ENCODE assay signal across 5 fruit fly cellular contexts in the genomic region with DNA sequence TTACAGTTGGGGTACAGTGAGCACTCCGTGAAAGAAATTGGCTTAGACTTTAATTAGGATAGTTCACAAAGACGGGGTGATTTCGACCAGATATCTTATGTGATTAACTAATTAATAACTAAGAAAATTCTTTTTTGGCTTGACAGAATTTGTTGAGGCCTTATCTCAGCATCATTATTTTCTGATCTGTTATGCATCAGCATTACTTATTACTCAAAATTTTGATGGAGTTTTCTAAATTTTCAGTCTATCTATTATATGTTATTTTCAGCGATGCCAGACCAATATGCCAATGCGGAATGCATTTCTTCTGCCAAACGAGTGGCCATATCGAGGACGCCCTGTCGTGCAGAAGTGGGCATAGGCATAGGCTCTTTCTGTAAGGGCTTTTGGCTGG.
TF ChIP-seq lines count a peak whose summit lies in the region.

No protein-coding gene starts in this region.

- TF ChIP-seq CTCF in whole organism, embryonic (GFP tag; optimal IDR thresholded peaks at IDR 0.05; lab: Kevin White, UChicago) = no peak

TF ChIP-seq in whole organism, adult, 20 proteins besides CTCF, POLR2A, EP300 and RAD21 (continues in another document):
- TF ChIP-seq Clk (GFP tag; optimal IDR thresholded peaks at IDR 0.05; lab: Kevin White, UChicago) (no peak), Hr96 (GFP tag; optimal IDR thresholded peaks at IDR 0.05; lab: Kevin White, UChicago) (no peak), CG12768 (GFP tag; optimal IDR thresholded peaks at IDR 0.05; lab: Kevin White, UChicago) (no peak), CG7045 (GFP tag; optimal IDR thresholded peaks at IDR 0.05; lab: Kevin White, UChicago) (no peak), CG7101 (tag; optimal IDR thresholded peaks at IDR 0.05; lab: Kevin White, UChicago) (no peak), CG14711 (tag; optimal IDR thresholded peaks at IDR 0.05; lab: Kevin White, UChicago) (no peak), CG5204 (GFP tag; optimal IDR thresholded peaks at IDR 0.05; lab: Kevin White, UChicago) (peak; percentile 21), pad (GFP tag; optimal IDR thresholded peaks at IDR 0.05; lab: Kevin White, UChicago) (no peak), kay (GFP tag; lab: Kevin White, UChicago; ENCODE audit: borderline replicate concordance) (no peak), CG33017 (tag; optimal IDR thresholded peaks at IDR 0.05; lab: Kevin White, UChicago) (peak; percentile 24), tj (GFP tag; optimal IDR thresholded peaks at IDR 0.05; lab: Kevin White, UChicago) (no peak), Crg-1 (GFP tag; optimal IDR thresholded peaks at IDR 0.05; lab: Kevin White, UChicago) (no peak), cic (GFP tag; optimal IDR thresholded peaks at IDR 0.05; lab: Kevin White, UChicago) (no peak), CG11617 (GFP tag; optimal IDR thresholded peaks at IDR 0.05; lab: Kevin White, UChicago) (peak; percentile 24), bab1 (GFP tag; optimal IDR thresholded peaks at IDR 0.05; lab: Kevin White, UChicago) (no peak), toe (GFP tag; optimal IDR thresholded peaks at IDR 0.05; lab: Kevin White, UChicago) (peak; percentile 6), cnc (optimal IDR thresholded peaks at IDR 0.05; lab: Kevin White, UChicago) (no peak), CG1620 (GFP tag; optimal IDR thresholded peaks at IDR 0.05; lab: Kevin White, UChicago) (no peak)

TF ChIP-seq in whole organism, embryonic, 481 proteins besides CTCF, POLR2A, EP300 and RAD21 (continues in another document):
- TF ChIP-seq nmo (GFP tag; optimal IDR thresholded peaks at IDR 0.05; lab: Kevin White, UChicago) (peak; percentile 26), klu (GFP tag; IDR thresholded peaks at IDR 0.05; lab: Robert Waterston, UW) (no peak), Doc3 (GFP tag; IDR thresholded peaks at IDR 0.05; lab: Robert Waterston, UW; ENCODE audit: partially characterized antibody) (no peak), CG33213 (GFP tag; optimal IDR thresholded peaks at IDR 0.05; lab: Kevin White, UChicago) (no peak), nom (GFP tag; optimal IDR thresholded peaks at IDR 0.05; lab: Kevin White, UChicago) (peak; percentile 25), CG11398 (GFP tag; optimal IDR thresholded peaks at IDR 0.05; lab: Kevin White, UChicago) (no peak), tup (GFP tag; optimal IDR thresholded peaks at IDR 0.05; lab: Kevin White, UChicago) (no peak), CG10462 (GFP tag; optimal IDR thresholded peaks at IDR 0.05; lab: Kevin White, UChicago) (no peak), CG8359 (GFP tag; optimal IDR thresholded peaks at IDR 0.05; lab: Kevin White, UChicago; ENCODE audit: borderline replicate concordance) (no peak), cad (GFP tag; optimal IDR thresholded peaks at IDR 0.05; lab: Kevin White, UChicago) (no peak), CG10959 (GFP tag; IDR thresholded peaks at IDR 0.05; lab: Robert Waterston, UW) (no peak), CG15269 (tag; optimal IDR thresholded peaks at IDR 0.05; lab: Kevin White, UChicago) (no peak), nau (GFP tag; optimal IDR thresholded peaks at IDR 0.05; lab: Kevin White, UChicago) (no peak), CG4820 (GFP tag; optimal IDR thresholded peaks at IDR 0.05; lab: Kevin White, UChicago) (peak; percentile 9), CG4707 (GFP tag; optimal IDR thresholded peaks at IDR 0.05; lab: Kevin White, UChicago) (no peak), Blimp-1 (GFP tag; optimal IDR thresholded peaks at IDR 0.05; lab: Kevin White, UChicago) (peak; percentile 18), fu2 (GFP tag; optimal IDR thresholded peaks at IDR 0.05; lab: Kevin White, UChicago) (no peak), Dip2 (GFP tag; IDR thresholded peaks at IDR 0.05; lab: Robert Waterston, UW) (no peak)

TF ChIP-seq in whole organism, prepupa, 60 proteins besides CTCF, POLR2A, EP300 and RAD21 (continues in another document):
- TF ChIP-seq topi (GFP tag; optimal IDR thresholded peaks at IDR 0.05; lab: Kevin White, UChicago) (peak; percentile 77), CG7368 (GFP tag; optimal IDR thresholded peaks at IDR 0.05; lab: Kevin White, UChicago) (peak; percentile 73), CG8632 (GFP tag; optimal IDR thresholded peaks at IDR 0.05; lab: Kevin White, UChicago) (peak; percentile 82), CG3032 (tag; optimal IDR thresholded peaks at IDR 0.05; lab: Kevin White, UChicago) (peak; percentile 83), Hr4 (GFP tag; optimal IDR thresholded peaks at IDR 0.05; lab: Kevin White, UChicago) (peak; percentile 93), CG6163 (GFP tag; IDR thresholded peaks at IDR 0.05; lab: Robert Waterston, UW) (peak; percentile 32; the same call in 1 of the 3 replicates), Hr38 (GFP tag; optimal IDR thresholded peaks at IDR 0.05; lab: Kevin White, UChicago) (no peak), CG31627 (GFP tag; optimal IDR thresholded peaks at IDR 0.05; lab: Kevin White, UChicago) (peak; percentile 76), CG3919 (GFP tag; optimal IDR thresholded peaks at IDR 0.05; lab: Kevin White, UChicago) (peak; percentile 87), Sox15 (GFP tag; optimal IDR thresholded peaks at IDR 0.05; lab: Kevin White, UChicago) (peak; percentile 69), CG10631 (GFP tag; optimal IDR thresholded peaks at IDR 0.05; lab: Kevin White, UChicago) (peak; percentile 93), fd85E (GFP tag; optimal IDR thresholded peaks at IDR 0.05; lab: Kevin White, UChicago) (peak; percentile 27), CG9139 (GFP tag; optimal IDR thresholded peaks at IDR 0.05; lab: Kevin White, UChicago) (peak; percentile 63), eg (GFP tag; IDR thresholded peaks at IDR 0.05; lab: Robert Waterston, UW) (peak; percentile 76; the same call in 2 of the 3 replicates), Met (GFP tag; optimal IDR thresholded peaks at IDR 0.05; lab: Kevin White, UChicago) (peak; percentile 80), cyc (GFP tag; optimal IDR thresholded peaks at IDR 0.05; lab: Kevin White, UChicago) (peak; percentile 69), spab (GFP tag; optimal IDR thresholded peaks at IDR 0.05; lab: Kevin White, UChicago) (peak; percentile 87), Lpt (GFP tag; optimal IDR thresholded peaks at IDR 0.05; lab: Kevin White, UChicago) (peak; percentile 67)

TF ChIP-seq in whole organism, pupa, 21 proteins besides CTCF, POLR2A, EP300 and RAD21 (continues in another document):
- TF ChIP-seq Ets98B (GFP tag; IDR thresholded peaks at IDR 0.05; lab: Robert Waterston, UW) (peak; percentile 34; the same call in 1 of the 2 replicates), CG8301 (tag; optimal IDR thresholded peaks at IDR 0.05; lab: Kevin White, UChicago) (peak; percentile 83), CG12605 (GFP tag; IDR thresholded peaks at IDR 0.05; lab: Robert Waterston, UW) (peak; percentile 11; the same call in 1 of the 2 replicates), CG9948 (tag; optimal IDR thresholded peaks at IDR 0.05; lab: Kevin White, UChicago) (peak; percentile 86), Snoo (tag; optimal IDR thresholded peaks at IDR 0.05; lab: Kevin White, UChicago) (peak; percentile 44), rn (GFP tag; IDR thresholded peaks at IDR 0.05; lab: Robert Waterston, UW) (0 out of 2 replicates have a peak, but pooled peaks have one; percentile 3), Pif1B (GFP tag; optimal IDR thresholded peaks at IDR 0.05; lab: Kevin White, UChicago) (peak; percentile 81), EcR (GFP tag; optimal IDR thresholded peaks at IDR 0.05; lab: Kevin White, UChicago) (no peak), CG15710 (tag; optimal IDR thresholded peaks at IDR 0.05; lab: Kevin White, UChicago) (peak; percentile 86), CG32121 (GFP tag; IDR thresholded peaks at IDR 0.05; lab: Robert Waterston, UW) (no peak), CG10348 (GFP tag; IDR thresholded peaks at IDR 0.05; lab: Robert Waterston, UW) (no peak), CG4496 (GFP tag; IDR thresholded peaks at IDR 0.05; lab: Robert Waterston, UW) (peak; percentile 69; the same call in 2 of the 3 replicates), fd96Ca (GFP tag; IDR thresholded peaks at IDR 0.05; lab: Robert Waterston, UW) (peak; percentile 75), gl (tag; optimal IDR thresholded peaks at IDR 0.05; lab: Kevin White, UChicago) (no peak), CG13204 (GFP tag; optimal IDR thresholded peaks at IDR 0.05; lab: Kevin White, UChicago) (no peak), Pif1A (GFP tag; optimal IDR thresholded peaks at IDR 0.05; lab: Kevin White, UChicago) (peak; percentile 92), D1 (tag; optimal IDR thresholded peaks at IDR 0.05; lab: Kevin White, UChicago) (peak; percentile 67), CG34367 (tag; optimal IDR thresholded peaks at IDR 0.05; lab: Kevin White, UChicago) (peak; percentile 76), CG17806 (tag; optimal IDR thresholded peaks at IDR 0.05; lab: Kevin White, UChicago) (peak; percentile 81)

TF ChIP-seq in whole organism, wandering third instar larva, 38 proteins besides CTCF, POLR2A, EP300 and RAD21 (continues in another document):
- TF ChIP-seq CG9705 (GFP tag; optimal IDR thresholded peaks at IDR 0.05; lab: Kevin White, UChicago) (no peak), foxo (GFP tag; optimal IDR thresholded peaks at IDR 0.05; lab: Kevin White, UChicago) (peak in 1 of 2 experiments; percentile 64), rgr (GFP tag; optimal IDR thresholded peaks at IDR 0.05; lab: Kevin White, UChicago) (peak; percentile 38), lola (GFP tag; optimal IDR thresholded peaks at IDR 0.05; lab: Kevin White, UChicago) (no peak), jim (GFP tag; optimal IDR thresholded peaks at IDR 0.05; lab: Kevin White, UChicago) (no peak), CrebA (GFP tag; optimal IDR thresholded peaks at IDR 0.05; lab: Kevin White, UChicago; ENCODE audit: borderline replicate concordance) (no peak), Hr78 (GFP tag; optimal IDR thresholded peaks at IDR 0.05; lab: Kevin White, UChicago) (no peak), dmrt93B (GFP tag; optimal IDR thresholded peaks at IDR 0.05; lab: Kevin White, UChicago) (peak; percentile 44), GATAd (GFP tag; optimal IDR thresholded peaks at IDR 0.05; lab: Kevin White, UChicago) (no peak), br (GFP tag; optimal IDR thresholded peaks at IDR 0.05; lab: Kevin White, UChicago) (peak; percentile 6), sage (GFP tag; optimal IDR thresholded peaks at IDR 0.05; lab: Kevin White, UChicago) (no peak), h (GFP tag; optimal IDR thresholded peaks at IDR 0.05; lab: Kevin White, UChicago) (peak; percentile 59), Sp1 (GFP tag; optimal IDR thresholded peaks at IDR 0.05; lab: Kevin White, UChicago) (peak; percentile 27), HLH106 (tag; optimal IDR thresholded peaks at IDR 0.05; lab: Kevin White, UChicago) (peak; percentile 24), N (GFP tag; optimal IDR thresholded peaks at IDR 0.05; lab: Kevin White, UChicago) (no peak), Abd-B (GFP tag; optimal IDR thresholded peaks at IDR 0.05; lab: Kevin White, UChicago) (no peak), dl (GFP tag; optimal IDR thresholded peaks at IDR 0.05; lab: Kevin White, UChicago; ENCODE audit: insufficient read depth in 1 of 2, partially characterized antibody in 2 of 2) (no peak), psq (GFP tag; optimal IDR thresholded peaks at IDR 0.05; lab: Kevin White, UChicago) (no peak), Rel (GFP tag; optimal IDR thresholded peaks at IDR 0.05; lab: Kevin White, UChicago) (no peak), Rel (tag; optimal IDR thresholded peaks at IDR 0.05; lab: Kevin White, UChicago) (no peak), Dfd (GFP tag; optimal IDR thresholded peaks at IDR 0.05; lab: Kevin White, UChicago) (no peak), fru (GFP tag; optimal IDR thresholded peaks at IDR 0.05; lab: Kevin White, UChicago) (peak; percentile 72)
